Worm (Caenorhabditis elegans) whole organism, mixed stage, embryonic: ENCODE measurements around the gene srg-21.

ENCODE experiments used
- blmp-1 ChIP-seq: fragments of 150-350 bp; optimal IDR thresholded peaks from 2 replicates; lab custom pipeline; 2014; ENCODE audit warnings: missing biosample characterization, missing genetic modification characterization
- ces-1 ChIP-seq: fragments of 150-350 bp; optimal IDR thresholded peaks from 2 replicates; lab custom pipeline; 2014; ENCODE audit warnings: missing biosample characterization, missing genetic modification reagents, missing genetic modification characterization
- drap-1 ChIP-seq: fragments of 200-800 bp; sonication (Bioruptor generic); optimal IDR thresholded peaks from 3 replicates; lab custom pipeline; 2018; ENCODE audit warnings: mild to moderate bottlenecking, missing genetic modification characterization, missing compliant biosample characterization
- lin-13 ChIP-seq: fragments of 150-350 bp; optimal IDR thresholded peaks from 2 replicates; lab custom pipeline; 2014; ENCODE audit warnings: missing biosample characterization, missing genetic modification characterization
- mab-5 ChIP-seq: fragments of 150-350 bp; optimal IDR thresholded peaks from 2 replicates; lab custom pipeline; 2014; ENCODE audit warnings: missing biosample characterization, missing genetic modification characterization
- pha-4 ChIP-seq: fragments of 150-350 bp; optimal IDR thresholded peaks from 2 replicates; lab custom pipeline; 2018; ENCODE audit warnings: missing biosample characterization, missing genetic modification reagents, missing genetic modification characterization
- sem-2 ChIP-seq: fragments of 200-800 bp; sonication (Bioruptor generic); optimal IDR thresholded peaks from 2 replicates; lab custom pipeline; 2018; ENCODE audit warnings: mild to moderate bottlenecking, missing genetic modification characterization, missing compliant biosample characterization
- snpc-4 ChIP-seq: fragments of 150-350 bp; optimal IDR thresholded peaks from 2 replicates; lab custom pipeline; 2014; ENCODE audit warnings: missing biosample characterization, missing genetic modification characterization
- unc-62 ChIP-seq: fragments of 150-350 bp; optimal IDR thresholded peaks from 2 replicates; lab custom pipeline; 2014; ENCODE audit warnings: missing biosample characterization, missing genetic modification reagents, missing genetic modification characterization
- zip-8 ChIP-seq: fragments of 150-350 bp; optimal IDR thresholded peaks from 2 replicates; lab custom pipeline; 2014; ENCODE audit warnings: missing biosample characterization, missing genetic modification characterization

DNA sequence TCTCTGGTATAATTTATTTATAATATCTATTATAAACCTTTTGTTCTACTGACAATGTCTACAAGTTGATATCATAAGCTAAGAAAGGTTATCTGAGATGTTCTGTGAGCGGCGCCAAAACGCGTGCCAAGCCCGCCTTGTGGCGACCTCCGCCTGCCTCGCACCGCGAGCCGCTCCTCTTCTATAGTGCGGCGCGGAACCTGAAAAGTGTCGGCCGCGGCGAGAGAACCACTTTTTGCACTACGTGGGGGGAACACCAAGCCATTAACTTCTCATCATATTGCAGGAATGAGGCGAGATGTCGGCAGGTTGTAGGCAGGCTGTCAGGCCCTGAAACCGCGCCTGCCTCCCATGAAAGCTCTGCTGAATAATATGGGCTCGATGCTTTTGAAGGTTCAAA, 22.1 kb upstream of the srg-21 start:
- TF ChIP-seq ces-1 (GFP tag; lab: Kevin White, UChicago) (no peak), mab-5 (tag; lab: Kevin White, UChicago) (no peak), blmp-1 (tag; lab: Kevin White, UChicago) (no peak), pha-4 (tag; lab: Kevin White, UChicago) (no peak), unc-62 (GFP tag; lab: Kevin White, UChicago) (no peak), sem-2 (GFP tag; lab: Kevin White, UChicago) (no peak), lin-13 (tag; lab: Kevin White, UChicago) (no peak), zip-8 (no peak), snpc-4 (tag; lab: Kevin White, UChicago) (no peak), drap-1 (GFP tag; lab: Kevin White, UChicago) (no peak)
